Worm (Caenorhabditis elegans) whole organism, midembryonic: ENCODE measurements around the gene tbh-1.

Experiments used
- T22C8.4 ChIP-seq: fragments of 200-800 bp; sonication (Bioruptor generic); IDR thresholded peaks from 2 replicates; pipeline ENCODE4 v1.3.6; 2022; ENCODE audit warnings: missing genetic modification characterization, missing compliant biosample characterization
- cog-1 ChIP-seq: sonication (generic microtip); optimal IDR thresholded peaks from 2 replicates; lab custom pipeline; 2016; ENCODE audit warnings: missing genetic modification characterization, missing compliant biosample characterization
- flt-1 ChIP-seq: fragments of 200-800 bp; sonication (Bioruptor generic); IDR thresholded peaks from 2 replicates; pipeline ENCODE4 v1.3.6; 2022; ENCODE audit warnings: missing genetic modification characterization, missing compliant biosample characterization
- klf-2 ChIP-seq: fragments of 200-800 bp; sonication (Bioruptor generic); conservative IDR thresholded peaks from 2 replicates; pipeline ENCODE4 v1.3.6; 2022; ENCODE audit warnings: missing genetic modification reagents, missing genetic modification characterization, missing compliant biosample characterization
- med-1 ChIP-seq: sonication (generic microtip); optimal IDR thresholded peaks from 2 replicates; lab custom pipeline; 2017; ENCODE audit warnings: missing genetic modification characterization, mild to moderate bottlenecking, missing compliant biosample characterization, antibody characterized with exemption, missing genetic modification reagents; ENCODE audit not compliant: insufficient read depth
- ref-1 ChIP-seq: fragments of 200-800 bp; sonication (Bioruptor generic); conservative IDR thresholded peaks from 2 replicates; pipeline ENCODE4 v1.3.6; 2022; ENCODE audit warnings: missing genetic modification reagents, missing genetic modification characterization, missing compliant biosample characterization
- tab-1 ChIP-seq: fragments of 200-800 bp; sonication (Bioruptor generic); IDR thresholded peaks from 2 replicates; pipeline ENCODE4 v1.3.6; 2022; ENCODE audit warnings: missing genetic modification characterization, missing compliant biosample characterization
- ztf-23 ChIP-seq: fragments of 200-800 bp; sonication (Bioruptor generic); IDR thresholded peaks from 2 replicates; pipeline ENCODE4 v1.3.6; 2022; ENCODE audit warnings: missing genetic modification reagents, missing genetic modification characterization, missing compliant biosample characterization
- ztf-29 ChIP-seq: fragments of 200-800 bp; sonication (Bioruptor generic); IDR thresholded peaks from 2 replicates; pipeline ENCODE4 v1.3.6; 2022; ENCODE audit warnings: missing genetic modification reagents, missing genetic modification characterization, missing compliant biosample characterization

- TF ChIP-seq flt-1 (GFP tag; lab: Robert Waterston, UW) (no peak), ztf-29 (GFP tag; lab: Robert Waterston, UW) (no peak), med-1 (GFP tag; lab: Kevin White, UChicago) (no peak), klf-2 (no peak), tab-1 (peak; percentile 49; the same call in 1 of the 2 replicates), cog-1 (tag; lab: Kevin White, UChicago) (no peak), ref-1 (peak; percentile 45; the same call in 1 of the 2 replicates), T22C8.4 (GFP tag; lab: Robert Waterston, UW) (no peak), ztf-23 (GFP tag; lab: Robert Waterston, UW) (no peak)
Observed at ce11 chrX:15514547-15514946, 9.9 kb upstream of the tbh-1 start.
